Worm (Caenorhabditis elegans) whole organism, L2 larva: ENCODE results near the gene F41G3.18.

Experiments used
- C34F6.9 ChIP-seq: fragments of 150-350 bp; optimal IDR thresholded peaks from 2 replicates; lab custom pipeline; 2014; ENCODE audit warnings: missing biosample characterization, missing genetic modification characterization
- F13H6.1 ChIP-seq: sonication (generic microtip); optimal IDR thresholded peaks from 2 replicates; lab custom pipeline; 2016; ENCODE audit warnings: missing genetic modification characterization, missing compliant biosample characterization
- R02D3.7 ChIP-seq: fragments of 150-350 bp; optimal IDR thresholded peaks from 2 replicates; lab custom pipeline; 2014; ENCODE audit warnings: missing biosample characterization, missing genetic modification characterization
- Y55F3AM.14 ChIP-seq: fragments of 200-800 bp; sonication (Bioruptor generic); optimal IDR thresholded peaks from 2 replicates; lab custom pipeline; 2018; ENCODE audit warnings: mild to moderate bottlenecking, missing genetic modification characterization, missing compliant biosample characterization
- alr-1 ChIP-seq: fragments of 150-350 bp; optimal IDR thresholded peaks from 2 replicates; lab custom pipeline; 2014; ENCODE audit warnings: missing biosample characterization, missing genetic modification characterization
- aly-2 ChIP-seq: fragments of 150-350 bp; optimal IDR thresholded peaks from 2 replicates; lab custom pipeline; 2014; ENCODE audit warnings: missing biosample characterization, missing genetic modification characterization
- crh-2 ChIP-seq: sonication (generic microtip); optimal IDR thresholded peaks from 2 replicates; lab custom pipeline; 2017; ENCODE audit warnings: missing biosample characterization, missing genetic modification characterization
- elt-1 ChIP-seq: fragments of 150-350 bp; optimal IDR thresholded peaks from 2 replicates; lab custom pipeline; 2014; ENCODE audit warnings: missing biosample characterization, missing genetic modification characterization
- fos-1 ChIP-seq: fragments of 150-350 bp; optimal IDR thresholded peaks from 2 replicates; lab custom pipeline; 2014; ENCODE audit warnings: missing biosample characterization, missing genetic modification characterization
- lin-11 ChIP-seq: fragments of 150-350 bp; sonication (generic microtip); optimal IDR thresholded peaks from 2 replicates; lab custom pipeline; 2014; ENCODE audit warnings: missing biosample characterization, missing genetic modification characterization, inconsistent platforms, mixed read lengths
- lin-39 ChIP-seq: fragments of 150-350 bp; optimal IDR thresholded peaks from 2 replicates; lab custom pipeline; 2014; ENCODE audit warnings: missing biosample characterization, missing genetic modification reagents, missing genetic modification characterization
- lsy-2 ChIP-seq, 2 experiments: fragments of 150-350 bp in 1 of 2; sonication (generic microtip) in 1 of 2; optimal IDR thresholded peaks; 2 replicates each; lab custom pipeline; 2014 to 2017; ENCODE audit warnings: missing biosample characterization in 2 of 2, missing genetic modification characterization in 2 of 2
- mab-5 ChIP-seq: fragments of 150-350 bp; optimal IDR thresholded peaks from 2 replicates; lab custom pipeline; 2014; ENCODE audit warnings: missing biosample characterization, missing genetic modification characterization
- mdl-1 ChIP-seq, 2 experiments: fragments of 150-350 bp in 1 of 2; sonication (generic microtip) in 1 of 2; optimal IDR thresholded peaks; 2 replicates each; lab custom pipeline; 2017; ENCODE audit warnings: missing biosample characterization in 2 of 2, missing genetic modification characterization in 2 of 2
- nhr-23 ChIP-seq: fragments of 150-350 bp; optimal IDR thresholded peaks from 2 replicates; lab custom pipeline; 2014; ENCODE audit warnings: missing biosample characterization, missing genetic modification reagents, missing genetic modification characterization
- nhr-237 ChIP-seq: fragments of 150-350 bp; optimal IDR thresholded peaks from 2 replicates; lab custom pipeline; 2014; ENCODE audit warnings: missing biosample characterization, missing genetic modification characterization
- nhr-77 ChIP-seq: fragments of 150-350 bp; optimal IDR thresholded peaks from 2 replicates; lab custom pipeline; 2014; ENCODE audit warnings: missing biosample characterization, missing genetic modification characterization
- sma-3 ChIP-seq: sonication (generic microtip); optimal IDR thresholded peaks from 2 replicates; lab custom pipeline; 2016; ENCODE audit warnings: missing genetic modification reagents, missing genetic modification characterization, missing compliant biosample characterization
- sma-9 ChIP-seq, 2 experiments: fragments of 150-350 bp in 1 of 2; sonication (generic microtip) in 1 of 2; optimal IDR thresholded peaks; 2 replicates each; lab custom pipeline; 2014 to 2016; ENCODE audit warnings: missing genetic modification characterization in 2 of 2, mild to moderate bottlenecking in 1 of 2, missing biosample characterization in 1 of 2, missing compliant biosample characterization in 1 of 2, missing genetic modification reagents in 1 of 2, moderate library complexity in 1 of 2
- unc-39 ChIP-seq: fragments of 150-350 bp; optimal IDR thresholded peaks from 2 replicates; lab custom pipeline; 2014; ENCODE audit warnings: missing biosample characterization, missing genetic modification characterization
- unc-62 ChIP-seq: fragments of 150-350 bp; optimal IDR thresholded peaks from 2 replicates; lab custom pipeline; 2014; ENCODE audit warnings: missing biosample characterization, missing genetic modification reagents, missing genetic modification characterization
- zag-1 ChIP-seq: fragments of 150-350 bp; optimal IDR thresholded peaks from 2 replicates; lab custom pipeline; 2014; ENCODE audit warnings: missing biosample characterization, missing genetic modification characterization

Gene F41G3.18

ce11 chrII:6810663-6811062 is 42.5 kb downstream of the F41G3.18 start, which contains the start of gene snt-1:
Gene snt-1 (plus strand): TSS chrII:6810963.
- TF ChIP-seq nhr-77 (tag; lab: Kevin White, UChicago), result no peak
- TF ChIP-seq R02D3.7, result no peak
- TF ChIP-seq F13H6.1, result no peak
- no peak for TF ChIP-seq mab-5 (tag; lab: Kevin White, UChicago)
- TF ChIP-seq unc-39 (tag; lab: Kevin White, UChicago), result no peak
- no peak for TF ChIP-seq nhr-23 (tag; lab: Kevin White, UChicago)
- no peak for TF ChIP-seq C34F6.9 (tag; lab: Kevin White, UChicago)
- TF ChIP-seq zag-1 (tag; lab: Kevin White, UChicago), result no peak
- TF ChIP-seq crh-2 (tag; lab: Kevin White, UChicago), result no peak
- no peak for TF ChIP-seq nhr-237 (tag; lab: Kevin White, UChicago)
- TF ChIP-seq mdl-1 (tag; optimal IDR thresholded peaks at IDR 0.05; lab: Kevin White, UChicago), result no peak
- no peak for TF ChIP-seq elt-1 (tag; lab: Kevin White, UChicago)
- no peak for TF ChIP-seq unc-62
- TF ChIP-seq, all 48 proteins: peak for 0

- peak; percentile 17 for TF ChIP-seq crh-2 (tag; lab: Kevin White, UChicago)
- TF ChIP-seq nhr-23 (tag; lab: Kevin White, UChicago), result no peak
- TF ChIP-seq Y55F3AM.14 (GFP tag; lab: Kevin White, UChicago), result peak; percentile 1
- no peak for TF ChIP-seq fos-1 (tag; lab: Kevin White, UChicago)
- no peak for TF ChIP-seq sma-3 (GFP tag; lab: Kevin White, UChicago)
- peak; percentile 20 for TF ChIP-seq C34F6.9 (tag; lab: Kevin White, UChicago)
- peak in 1 of 2 experiments; percentile 17 for TF ChIP-seq lsy-2 (tag; optimal IDR thresholded peaks at IDR 0.05; lab: Kevin White, UChicago)
- peak; percentile 57 for TF ChIP-seq lin-39 (tag; lab: Kevin White, UChicago)
- TF ChIP-seq aly-2, result no peak
- peak; percentile 21 for TF ChIP-seq mab-5 (tag; lab: Kevin White, UChicago)
- TF ChIP-seq zag-1 (tag; lab: Kevin White, UChicago), result peak; percentile 35
- TF ChIP-seq nhr-77 (tag; lab: Kevin White, UChicago), result no peak
- peak; percentile 12 for TF ChIP-seq sma-9 (GFP tag; optimal IDR thresholded peaks at IDR 0.05; lab: Kevin White, UChicago)
- TF ChIP-seq sma-9 (tag; optimal IDR thresholded peaks at IDR 0.05; lab: Kevin White, UChicago), result no peak
- peak in 1 of 2 experiments; percentile 47 for TF ChIP-seq mdl-1 (tag; optimal IDR thresholded peaks at IDR 0.05; lab: Kevin White, UChicago)
Measured at ce11 chrII:6812514-6812913, 44.4 kb downstream of the F41G3.18 start.

ce11 chrII:6816324-6816723 is 48.2 kb downstream of the F41G3.18 start:
- TF ChIP-seq nhr-237 (tag; lab: Kevin White, UChicago) (no peak), sma-3 (GFP tag; lab: Kevin White, UChicago) (no peak), alr-1 (no peak), nhr-77 (tag; lab: Kevin White, UChicago) (no peak), lin-11 (tag; lab: Kevin White, UChicago) (no peak), zag-1 (tag; lab: Kevin White, UChicago) (no peak)
